Worm (Caenorhabditis elegans) whole organism, early embryonic: ENCODE measurements around the gene Y51B9A.5.

Source experiments
- ama-1 ChIP-seq: fragments of 150-350 bp; optimal IDR thresholded peaks from 2 replicates; lab custom pipeline; 2014
- ets-7 ChIP-seq: sonication (generic microtip); optimal IDR thresholded peaks from 2 replicates; lab custom pipeline; 2016; ENCODE audit warnings: missing genotype, missing genetic modification characterization, missing compliant biosample characterization
- pes-1 ChIP-seq: fragments of 200-800 bp; sonication (Bioruptor generic); IDR thresholded peaks from 2 replicates; pipeline ENCODE4 v1.3.6; 2022; ENCODE audit warnings: missing genetic modification reagents, missing genetic modification characterization, missing compliant biosample characterization
- tbx-37 ChIP-seq: fragments of 200-800 bp; sonication (Bioruptor generic); conservative IDR thresholded peaks from 2 replicates; pipeline ENCODE4 v1.3.6; 2022; ENCODE audit warnings: missing genetic modification reagents, missing genetic modification characterization, missing compliant biosample characterization
- tra-4 ChIP-seq: sonication (generic microtip); optimal IDR thresholded peaks from 2 replicates; lab custom pipeline; 2017; ENCODE audit warnings: missing genetic modification characterization, missing compliant biosample characterization

DNA sequence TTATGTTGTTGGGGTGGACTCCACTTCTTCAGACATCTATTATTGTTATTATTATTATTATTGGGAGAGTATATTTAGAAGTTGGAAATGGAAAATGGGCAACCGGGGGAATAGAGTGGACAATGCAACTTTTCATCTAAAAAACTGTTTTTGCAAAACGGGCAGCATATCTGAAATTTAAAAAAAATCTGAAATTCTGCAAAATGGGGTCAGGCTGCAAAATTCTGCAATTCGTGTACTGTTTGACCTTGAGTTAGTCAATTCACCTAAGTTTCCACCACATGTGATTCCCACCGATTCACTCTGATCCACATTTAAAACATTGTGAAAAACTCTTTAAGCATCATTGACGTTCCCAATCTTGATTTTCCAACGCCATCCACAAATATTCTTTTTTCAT is 31.0 kb upstream of the Y51B9A.5 start, which contains the start of gene C06C3.4:
- TF ChIP-seq tbx-37 (GFP tag; lab: Robert Waterston, UW) = no peak
- TF ChIP-seq ets-7 = no peak
- no peak for TF ChIP-seq ama-1 (lab: Kevin White, UChicago)
- TF ChIP-seq tra-4 (tag; lab: Kevin White, UChicago) = no peak
- TF ChIP-seq pes-1 (GFP tag; lab: Robert Waterston, UW) = no peak
